Worm (Caenorhabditis elegans) whole organism, late embryonic: ENCODE data around the gene doxa-1.

Experiments
- C08G9.2 ChIP-seq: sonication (generic microtip); optimal IDR thresholded peaks from 2 replicates; lab custom pipeline; 2016; ENCODE audit warnings: mild to moderate bottlenecking, missing genetic modification characterization, moderate library complexity, missing compliant biosample characterization
- C38D4.7 ChIP-seq: fragments of 200-800 bp; sonication (Bioruptor generic); optimal IDR thresholded peaks from 2 replicates; lab custom pipeline; 2018; ENCODE audit warnings: mild to moderate bottlenecking, missing genetic modification characterization, moderate library complexity, missing compliant biosample characterization
- K09A11.1 ChIP-seq: sonication (generic microtip); optimal IDR thresholded peaks from 2 replicates; lab custom pipeline; 2017; ENCODE audit warnings: antibody characterized with exemption, mild to moderate bottlenecking, missing genetic modification characterization, missing compliant biosample characterization; ENCODE audit not compliant: insufficient read depth
- Y22D7AL.16 ChIP-seq: sonication (generic microtip); optimal IDR thresholded peaks from 2 replicates; lab custom pipeline; 2016; ENCODE audit warnings: missing genetic modification characterization, missing compliant biosample characterization
- ahr-1 ChIP-seq: sonication (generic microtip); optimal IDR thresholded peaks from 2 replicates; lab custom pipeline; 2016; ENCODE audit warnings: missing genetic modification characterization, missing compliant biosample characterization
- ceh-14 ChIP-seq: sonication (generic microtip); optimal IDR thresholded peaks from 2 replicates; lab custom pipeline; 2016; ENCODE audit warnings: missing genotype, missing genetic modification characterization, missing compliant biosample characterization
- ceh-18 ChIP-seq: sonication (generic microtip); optimal IDR thresholded peaks from 2 replicates; lab custom pipeline; 2016; ENCODE audit warnings: missing genetic modification characterization, missing compliant biosample characterization
- ceh-19 ChIP-seq: fragments of 200-800 bp; sonication (Bioruptor generic); optimal IDR thresholded peaks from 2 replicates; lab custom pipeline; 2018; ENCODE audit warnings: mild to moderate bottlenecking, missing genetic modification characterization, missing compliant biosample characterization
- ceh-2 ChIP-seq: sonication (generic microtip); optimal IDR thresholded peaks from 2 replicates; lab custom pipeline; 2016; ENCODE audit warnings: missing genotype, missing genetic modification characterization, missing compliant biosample characterization
- ceh-22 ChIP-seq: sonication (generic microtip); optimal IDR thresholded peaks from 2 replicates; lab custom pipeline; 2017; ENCODE audit warnings: missing biosample characterization, missing genetic modification characterization
- ceh-45 ChIP-seq: fragments of 200-800 bp; sonication (Bioruptor generic); IDR thresholded peaks from 2 replicates; pipeline ENCODE4 v1.3.6; 2022; ENCODE audit warnings: missing genetic modification reagents, missing genetic modification characterization, missing compliant biosample characterization
- ceh-6 ChIP-seq: fragments of 200-800 bp; sonication (Bioruptor generic); optimal IDR thresholded peaks from 2 replicates; lab custom pipeline; 2018; ENCODE audit warnings: mild to moderate bottlenecking, missing genetic modification characterization, missing compliant biosample characterization
- ceh-9 ChIP-seq: sonication (generic microtip); optimal IDR thresholded peaks from 2 replicates; lab custom pipeline; 2016; ENCODE audit warnings: mild to moderate bottlenecking, missing genetic modification characterization, inconsistent platforms, missing compliant biosample characterization
- dve-1 ChIP-seq: sonication (generic microtip); optimal IDR thresholded peaks from 2 replicates; lab custom pipeline; 2017; ENCODE audit warnings: antibody characterized with exemption, mild to moderate bottlenecking, missing genetic modification characterization, missing compliant biosample characterization
- eyg-1 ChIP-seq: sonication (generic microtip); optimal IDR thresholded peaks from 2 replicates; lab custom pipeline; 2016; ENCODE audit warnings: missing genotype, missing genetic modification characterization, missing compliant biosample characterization
- fax-1 ChIP-seq: sonication (generic microtip); optimal IDR thresholded peaks from 2 replicates; lab custom pipeline; 2016; ENCODE audit warnings: missing genotype, missing genetic modification characterization, missing compliant biosample characterization
- fkh-10 ChIP-seq: fragments of 150-350 bp; optimal IDR thresholded peaks from 2 replicates; lab custom pipeline; 2014; ENCODE audit warnings: missing biosample characterization, missing genetic modification reagents, missing genetic modification characterization
- fkh-6 ChIP-seq: sonication (generic microtip); optimal IDR thresholded peaks from 2 replicates; lab custom pipeline; 2016; ENCODE audit warnings: missing genetic modification characterization, missing compliant biosample characterization
- hlh-13 ChIP-seq: fragments of 200-800 bp; sonication (Bioruptor generic); optimal IDR thresholded peaks from 2 replicates; lab custom pipeline; 2018; ENCODE audit warnings: mild to moderate bottlenecking, missing genetic modification characterization, missing compliant biosample characterization
- hlh-30 ChIP-seq: sonication (generic microtip); optimal IDR thresholded peaks from 2 replicates; lab custom pipeline; 2017; ENCODE audit warnings: antibody characterized with exemption, missing genetic modification characterization, missing compliant biosample characterization; ENCODE audit not compliant: insufficient read depth
- hlh-6 ChIP-seq: sonication (generic microtip); optimal IDR thresholded peaks from 2 replicates; lab custom pipeline; 2016; ENCODE audit warnings: missing genotype, missing genetic modification characterization, missing compliant biosample characterization
- hlh-8 ChIP-seq: sonication (generic microtip); optimal IDR thresholded peaks from 2 replicates; lab custom pipeline; 2016; ENCODE audit warnings: missing genotype, missing genetic modification characterization, missing compliant biosample characterization
- lim-6 ChIP-seq: sonication (generic microtip); optimal IDR thresholded peaks from 2 replicates; lab custom pipeline; 2016; ENCODE audit warnings: missing genetic modification characterization, missing compliant biosample characterization
- madf-2 ChIP-seq: sonication (generic microtip); optimal IDR thresholded peaks from 2 replicates; lab custom pipeline; 2017; ENCODE audit warnings: missing genetic modification characterization, missing compliant biosample characterization
- mec-3 ChIP-seq: sonication (generic microtip); optimal IDR thresholded peaks from 2 replicates; lab custom pipeline; 2016; ENCODE audit warnings: borderline replicate concordance, missing genetic modification characterization, missing compliant biosample characterization
- nhr-232 ChIP-seq: sonication (generic microtip); optimal IDR thresholded peaks from 2 replicates; lab custom pipeline; 2016; ENCODE audit warnings: missing genetic modification characterization, missing compliant biosample characterization
- odd-2 ChIP-seq: sonication (generic microtip); optimal IDR thresholded peaks from 2 replicates; lab custom pipeline; 2017; ENCODE audit warnings: antibody characterized with exemption, mild to moderate bottlenecking, missing genetic modification characterization, missing compliant biosample characterization
- pag-3 ChIP-seq: sonication (generic microtip); optimal IDR thresholded peaks from 2 replicates; lab custom pipeline; 2016; ENCODE audit warnings: missing compliant biosample characterization, missing genetic modification characterization, borderline replicate concordance
- pat-9 ChIP-seq: fragments of 200-800 bp; sonication (Bioruptor generic); optimal IDR thresholded peaks from 2 replicates; lab custom pipeline; 2018; ENCODE audit warnings: mild to moderate bottlenecking, missing genetic modification characterization, moderate library complexity, missing compliant biosample characterization
- pha-4 ChIP-seq: fragments of 150-350 bp; optimal IDR thresholded peaks from 2 replicates; lab custom pipeline; 2018; ENCODE audit warnings: missing biosample characterization, missing genetic modification reagents, missing genetic modification characterization
- pros-1 ChIP-seq: fragments of 150-350 bp; optimal IDR thresholded peaks from 2 replicates; lab custom pipeline; 2014; ENCODE audit warnings: missing biosample characterization, missing genetic modification reagents, missing genetic modification characterization
- ref-2 ChIP-seq: sonication (generic microtip); optimal IDR thresholded peaks from 2 replicates; lab custom pipeline; 2016; ENCODE audit warnings: missing genetic modification characterization, missing compliant biosample characterization
- sox-4 ChIP-seq: sonication (generic microtip); optimal IDR thresholded peaks from 2 replicates; lab custom pipeline; 2017; ENCODE audit warnings: mild to moderate bottlenecking, missing genetic modification characterization, inconsistent platforms, missing compliant biosample characterization
- syd-9 ChIP-seq: sonication (generic microtip); optimal IDR thresholded peaks from 2 replicates; lab custom pipeline; 2016; ENCODE audit warnings: mild to moderate bottlenecking, missing genetic modification characterization, moderate library complexity, missing compliant biosample characterization
- tbx-2 ChIP-seq: sonication (generic microtip); optimal IDR thresholded peaks from 2 replicates; lab custom pipeline; 2016; ENCODE audit warnings: missing genetic modification characterization, missing compliant biosample characterization
- tbx-7 ChIP-seq: sonication (generic microtip); optimal IDR thresholded peaks from 2 replicates; lab custom pipeline; 2016; ENCODE audit warnings: missing genotype, missing genetic modification characterization, missing compliant biosample characterization
- ttx-3 ChIP-seq: sonication (generic microtip); optimal IDR thresholded peaks from 2 replicates; lab custom pipeline; 2016; ENCODE audit warnings: missing genetic modification reagents, missing genetic modification characterization, missing compliant biosample characterization
- unc-3 ChIP-seq, 2 experiments: fragments of 200-800 bp in 1 of 2; sonication (Bioruptor generic) in 1 of 2; sonication (generic microtip) in 1 of 2; conservative IDR thresholded peaks in 1 of 2; optimal IDR thresholded peaks in 1 of 2; 2 replicates each; pipeline versions ENCODE4 v1.3.6 to Lab custom; 2016 to 2022; ENCODE audit warnings: missing compliant biosample characterization in 2 of 2, missing genetic modification characterization in 2 of 2, missing genetic modification reagents in 1 of 2
- unc-42 ChIP-seq: sonication (generic microtip); optimal IDR thresholded peaks from 2 replicates; lab custom pipeline; 2016; ENCODE audit warnings: missing genotype, missing genetic modification characterization, missing compliant biosample characterization
- zip-5 ChIP-seq: sonication (generic microtip); optimal IDR thresholded peaks from 2 replicates; lab custom pipeline; 2016; ENCODE audit warnings: missing genetic modification characterization, missing compliant biosample characterization
- ztf-16 ChIP-seq: sonication (generic microtip); optimal IDR thresholded peaks from 2 replicates; lab custom pipeline; 2017; ENCODE audit warnings: missing genetic modification characterization, missing compliant biosample characterization

doxa-1 gene

ce11 chrIII:8580802-8581201 lies at the start of gene doxa-1:
doxa-1 (plus strand) TSS chrIII:8581102.
- TF ChIP-seq zip-5 (tag; lab: Kevin White, UChicago) (no peak), C08G9.2 (tag; lab: Kevin White, UChicago) (no peak), pros-1 (tag; lab: Kevin White, UChicago) (no peak), ceh-45 (no peak), ceh-2 (tag; lab: Kevin White, UChicago) (no peak)

ce11 chrIII:8533900-8534299 lies 47.0 kb upstream of the doxa-1 start:
- TF ChIP-seq eyg-1 (tag; lab: Kevin White, UChicago) (no peak), C08G9.2 (tag; lab: Kevin White, UChicago) (no peak), fkh-10 (GFP tag; lab: Kevin White, UChicago) (no peak), sox-4 (no peak), pha-4 (tag; lab: Kevin White, UChicago) (no peak), unc-42 (tag; lab: Kevin White, UChicago) (peak; percentile 39), mec-3 (tag; lab: Kevin White, UChicago) (no peak), nhr-232 (tag; lab: Kevin White, UChicago) (no peak), fax-1 (tag; lab: Kevin White, UChicago) (no peak)
- TF ChIP-seq, all 69 proteins: peak for 1

- no peak for TF ChIP-seq ceh-19
These were observed 46.2 kb upstream of the doxa-1 start, which contains the start of gene trp-1 for ce11 chrIII:8534647-8535181. trp-1 (plus strand) TSS chrIII:8535131.

ce11 chrIII:8535445-8535844 lies 45.5 kb upstream of the doxa-1 start:
- TF ChIP-seq hlh-6 (tag; lab: Kevin White, UChicago) (no peak), C38D4.7 (no peak), madf-2 (tag; lab: Kevin White, UChicago) (no peak), ceh-6 (GFP tag; lab: Kevin White, UChicago) (no peak), tbx-2 (no peak), ref-2 (tag; lab: Kevin White, UChicago) (no peak), unc-42 (tag; lab: Kevin White, UChicago) (no peak), ceh-14 (tag; lab: Kevin White, UChicago) (no peak), pat-9 (tag; lab: Kevin White, UChicago) (no peak), dve-1 (tag; lab: Kevin White, UChicago) (no peak), Y22D7AL.16 (tag; lab: Kevin White, UChicago) (no peak), hlh-13 (GFP tag; lab: Kevin White, UChicago) (no peak), fkh-6 (tag; lab: Kevin White, UChicago) (no peak), ceh-22 (tag; lab: Kevin White, UChicago) (no peak), ztf-16 (tag; lab: Kevin White, UChicago) (no peak), eyg-1 (tag; lab: Kevin White, UChicago) (no peak), syd-9 (tag; lab: Kevin White, UChicago) (no peak)

ce11 chrIII:8545515-8545914 lies 35.4 kb upstream of the doxa-1 start, which contains the start of gene ZC21.6:
ZC21.6 (minus strand) TSS chrIII:8545615.
- no peak for TF ChIP-seq C38D4.7
- TF ChIP-seq C08G9.2 (tag; lab: Kevin White, UChicago) = no peak
- TF ChIP-seq tbx-2 = no peak
- TF ChIP-seq tbx-7 (tag; lab: Kevin White, UChicago) = no peak
- no peak for TF ChIP-seq ceh-6 (GFP tag; lab: Kevin White, UChicago)
- no peak for TF ChIP-seq unc-3 (GFP tag; conservative IDR thresholded peaks at IDR 0.05; lab: Robert Waterston, UW)
- no peak for TF ChIP-seq unc-3 (tag; optimal IDR thresholded peaks at IDR 0.05; lab: Kevin White, UChicago)
- TF ChIP-seq ceh-9 (tag; lab: Kevin White, UChicago) = no peak
- no peak for TF ChIP-seq hlh-8 (tag; lab: Kevin White, UChicago)
- TF ChIP-seq pag-3 (tag; lab: Kevin White, UChicago) = no peak
- no peak for TF ChIP-seq ceh-22 (tag; lab: Kevin White, UChicago)
- TF ChIP-seq lim-6 (tag; lab: Kevin White, UChicago) = no peak
- no peak for TF ChIP-seq ceh-18 (tag; lab: Kevin White, UChicago)
- no peak for TF ChIP-seq K09A11.1 (tag; lab: Kevin White, UChicago)
- no peak for TF ChIP-seq hlh-30 (tag; lab: Kevin White, UChicago)
- TF ChIP-seq ttx-3 = no peak
- TF ChIP-seq ahr-1 (tag; lab: Kevin White, UChicago) = no peak
- no peak for TF ChIP-seq odd-2 (tag; lab: Kevin White, UChicago)
- TF ChIP-seq ceh-45 = no peak
